Fruit fly (Drosophila melanogaster) whole organism, embryonic: ENCODE data around the gene CG5139.
A peak's percentile ranks its signal among the peaks of the same experiment; 100 is the strongest.

Experiments used
- BEAF-32 ChIP-seq: fragments of 200-800 bp; sonication (Bioruptor generic); optimal IDR thresholded peaks from 3 replicates; lab custom pipeline; 2017; ENCODE audit warnings: missing biosample characterization, missing genetic modification characterization, mild to moderate bottlenecking, moderate library complexity, missing genetic modification reagents
- Bgb ChIP-seq: fragments of 200-800 bp; sonication (Bioruptor generic); IDR thresholded peaks from 2 replicates; pipeline ENCODE4 v1.3.6; 2022; ENCODE audit warnings: missing biosample characterization, missing genetic modification characterization; ENCODE audit not compliant: partially characterized antibody
- BtbVII ChIP-seq: fragments of 200-800 bp; sonication (Bioruptor generic); optimal IDR thresholded peaks from 3 replicates; lab custom pipeline; 2017; ENCODE audit warnings: missing biosample characterization, mild to moderate bottlenecking, missing genetic modification characterization
- CG10462 ChIP-seq: fragments of 200-800 bp; sonication (Bioruptor generic); optimal IDR thresholded peaks from 2 replicates; lab custom pipeline; 2016; ENCODE audit warnings: missing biosample characterization, missing genetic modification characterization
- CG10543 ChIP-seq: fragments of 200-800 bp; sonication (Bioruptor generic); optimal IDR thresholded peaks from 3 replicates; lab custom pipeline; 2017; ENCODE audit warnings: missing biosample characterization, mild to moderate bottlenecking, missing genetic modification characterization, moderate library complexity
- CG15514 ChIP-seq: fragments of 200-800 bp; sonication (Bioruptor generic); optimal IDR thresholded peaks from 3 replicates; lab custom pipeline; 2017; ENCODE audit warnings: missing biosample characterization, missing genetic modification characterization, mild to moderate bottlenecking, moderate library complexity, missing genetic modification reagents
- CG2116 ChIP-seq: fragments of 200-800 bp; sonication (Bioruptor generic); optimal IDR thresholded peaks from 3 replicates; lab custom pipeline; 2018; ENCODE audit warnings: missing biosample characterization, mild to moderate bottlenecking, missing genetic modification characterization
- CG3065 ChIP-seq: fragments of 200-800 bp; sonication (Bioruptor generic); optimal IDR thresholded peaks from 2 replicates; lab custom pipeline; 2016; ENCODE audit warnings: missing biosample characterization, missing genetic modification characterization
- CG34224 ChIP-seq: fragments of 200-800 bp; sonication (Bioruptor generic); IDR thresholded peaks from 3 replicates; pipeline ENCODE4 v1.3.6; 2022; ENCODE audit warnings: missing biosample characterization, missing genetic modification characterization; ENCODE audit not compliant: partially characterized antibody
- CG4730 ChIP-seq: fragments of 200-800 bp; sonication (Bioruptor generic); IDR thresholded peaks from 2 replicates; pipeline ENCODE4 v1.3.6; 2022; ENCODE audit warnings: missing biosample characterization, missing genetic modification characterization
- CG4820 ChIP-seq: fragments of 200-800 bp; sonication (Bioruptor generic); optimal IDR thresholded peaks from 3 replicates; lab custom pipeline; 2016; ENCODE audit warnings: missing biosample characterization, missing genetic modification characterization
- CG6654 ChIP-seq: fragments of 200-800 bp; sonication (Bioruptor generic); optimal IDR thresholded peaks from 2 replicates; lab custom pipeline; 2017; ENCODE audit warnings: missing biosample characterization, mild to moderate bottlenecking, missing genetic modification characterization
- CG6791 ChIP-seq: fragments of 200-800 bp; sonication (Bioruptor generic); IDR thresholded peaks from 3 replicates; pipeline ENCODE4 v1.3.6; 2022; ENCODE audit warnings: missing biosample characterization, missing genetic modification characterization; ENCODE audit not compliant: partially characterized antibody
- CoRest ChIP-seq: fragments of 200-800 bp; sonication (Bioruptor generic); optimal IDR thresholded peaks from 3 replicates; lab custom pipeline; 2018; ENCODE audit warnings: missing biosample characterization, mild to moderate bottlenecking, missing genetic modification characterization, moderate library complexity
- Doc3 ChIP-seq: fragments of 200-800 bp; sonication (Bioruptor generic); IDR thresholded peaks from 3 replicates; pipeline ENCODE4 v1.3.6; 2022; ENCODE audit warnings: missing biosample characterization, missing genetic modification characterization; ENCODE audit not compliant: partially characterized antibody
- Dp ChIP-seq: fragments of 200-800 bp; sonication (Bioruptor generic); optimal IDR thresholded peaks from 2 replicates; lab custom pipeline; 2018; ENCODE audit warnings: missing biosample characterization, mild to moderate bottlenecking, missing genetic modification characterization, moderate library complexity
- Dref ChIP-seq: fragments of 200-800 bp; sonication (Bioruptor generic); IDR thresholded peaks from 2 replicates; pipeline ENCODE4 v1.3.6; 2022; ENCODE audit warnings: missing biosample characterization, missing genetic modification characterization
- E2f2 ChIP-seq: fragments of 200-800 bp; sonication (Bioruptor generic); IDR thresholded peaks from 2 replicates; pipeline ENCODE4 v1.3.6; 2022; ENCODE audit warnings: missing biosample characterization, missing genetic modification characterization
- Ets65A ChIP-seq: fragments of 200-800 bp; sonication (Bioruptor generic); peaks from one replicate; lab custom pipeline; 2016; ENCODE audit warnings: missing biosample characterization, missing genetic modification characterization
- Fer2 ChIP-seq: fragments of 200-800 bp; sonication (Bioruptor generic); optimal IDR thresholded peaks from 2 replicates; lab custom pipeline; 2018; ENCODE audit warnings: missing biosample characterization, mild to moderate bottlenecking, missing genetic modification characterization, moderate library complexity
- HLHmδ ChIP-seq: fragments of 200-800 bp; sonication (Bioruptor generic); optimal IDR thresholded peaks from 2 replicates; lab custom pipeline; 2018; ENCODE audit warnings: missing biosample characterization, mild to moderate bottlenecking, missing genetic modification characterization, moderate library complexity
- Hey ChIP-seq: fragments of 200-800 bp; sonication (Bioruptor generic); optimal IDR thresholded peaks from 3 replicates; lab custom pipeline; 2018; ENCODE audit warnings: missing biosample characterization, mild to moderate bottlenecking, missing genetic modification characterization
- Meics ChIP-seq: fragments of 200-800 bp; sonication (Bioruptor generic); optimal IDR thresholded peaks from 2 replicates; lab custom pipeline; 2017; ENCODE audit warnings: missing biosample characterization, mild to moderate bottlenecking, missing genetic modification characterization
- NFAT ChIP-seq: fragments of 200-800 bp; sonication (Bioruptor generic); IDR thresholded peaks from 2 replicates; pipeline ENCODE4 v1.3.6; 2022; ENCODE audit warnings: missing biosample characterization, missing genetic modification characterization
- Opbp ChIP-seq: fragments of 200-800 bp; sonication (Bioruptor generic); IDR thresholded peaks from 3 replicates; pipeline ENCODE4 v1.3.6; 2022; ENCODE audit warnings: missing biosample characterization, missing genetic modification characterization; ENCODE audit not compliant: partially characterized antibody
- Sin3A ChIP-seq: fragments of >200 bp; optimal IDR thresholded peaks from 2 replicates; lab custom pipeline; 2018
- Stat92E ChIP-seq, 3 experiments: fragments of >200 bp in 2 of 3; fragments of 200-800 bp in 1 of 3; sonication (Bioruptor generic) in 1 of 3; optimal IDR thresholded peaks; 2 replicates each; lab custom pipeline; 2017 to 2019; ENCODE audit warnings: missing biosample characterization in 3 of 3, missing genetic modification characterization in 3 of 3, mild to moderate bottlenecking in 1 of 3, moderate library complexity in 1 of 3
- YL-1 ChIP-seq: fragments of 200-800 bp; sonication (Bioruptor generic); optimal IDR thresholded peaks from 3 replicates; lab custom pipeline; 2017; ENCODE audit warnings: missing biosample characterization, mild to moderate bottlenecking, missing genetic modification characterization
- aop ChIP-seq: fragments of 200-800 bp; sonication (Bioruptor generic); IDR thresholded peaks from 2 replicates; pipeline ENCODE4 v1.3.6; 2022; ENCODE audit warnings: missing biosample characterization, missing genetic modification characterization
- ase ChIP-seq: fragments of 200-800 bp; sonication (Bioruptor generic); IDR thresholded peaks from 3 replicates; pipeline ENCODE4 v1.3.6; 2022; ENCODE audit warnings: missing biosample characterization, missing genetic modification characterization
- ash1 ChIP-seq: fragments of 200-800 bp; sonication (Bioruptor generic); optimal IDR thresholded peaks from 2 replicates; lab custom pipeline; 2018; ENCODE audit warnings: missing biosample characterization, mild to moderate bottlenecking, missing genetic modification characterization
- bbx ChIP-seq: fragments of 200-800 bp; sonication (Bioruptor generic); IDR thresholded peaks from 2 replicates; pipeline ENCODE4 v1.3.6; 2022; ENCODE audit warnings: missing biosample characterization, missing genetic modification characterization; ENCODE audit not compliant: partially characterized antibody
- en ChIP-seq: fragments of 200-800 bp; sonication (Bioruptor generic); optimal IDR thresholded peaks from 2 replicates; lab custom pipeline; 2016; ENCODE audit warnings: missing biosample characterization, missing genetic modification characterization
- esg ChIP-seq: fragments of 200-800 bp; sonication (Bioruptor generic); conservative IDR thresholded peaks from 2 replicates; pipeline ENCODE4 v1.3.6; 2022; ENCODE audit warnings: missing biosample characterization, missing genetic modification characterization
- eve ChIP-seq, 2 experiments: fragments of >200 bp; optimal IDR thresholded peaks; 2 replicates each; lab custom pipeline; 2017; ENCODE audit warnings: missing biosample characterization in 2 of 2, missing genetic modification characterization in 2 of 2
- exex ChIP-seq: fragments of 200-800 bp; sonication (Bioruptor generic); optimal IDR thresholded peaks from 4 replicates; lab custom pipeline; 2018; ENCODE audit warnings: missing biosample characterization, mild to moderate bottlenecking, missing genetic modification characterization, moderate library complexity
- gcm ChIP-seq: fragments of 200-800 bp; sonication (Bioruptor generic); optimal IDR thresholded peaks from 2 replicates; lab custom pipeline; 2019; ENCODE audit warnings: missing biosample characterization, mild to moderate bottlenecking, missing genetic modification characterization, moderate library complexity
- gt ChIP-seq: fragments of 200-800 bp; sonication (Bioruptor generic); IDR thresholded peaks from 2 replicates; pipeline ENCODE4 v1.3.6; 2022; ENCODE audit warnings: missing biosample characterization, missing genetic modification characterization
- ham ChIP-seq: fragments of 200-800 bp; sonication (Bioruptor generic); IDR thresholded peaks from 2 replicates; pipeline ENCODE4 v1.3.6; 2022; ENCODE audit warnings: missing biosample characterization, missing genetic modification characterization
- hbn ChIP-seq: fragments of 200-800 bp; sonication (Bioruptor generic); IDR thresholded peaks from 2 replicates; pipeline ENCODE4 v1.3.6; 2022; ENCODE audit warnings: missing biosample characterization, missing genetic modification characterization; ENCODE audit not compliant: partially characterized antibody
- lov ChIP-seq, 2 experiments: fragments of 200-800 bp in 1 of 2; fragments of >200 bp in 1 of 2; sonication (Bioruptor generic) in 1 of 2; IDR thresholded peaks in 1 of 2; optimal IDR thresholded peaks in 1 of 2; 2 replicates in 1 of 2; 3 replicates in 1 of 2; pipeline versions ENCODE4 v1.3.6 to Lab custom; 2017 to 2022; ENCODE audit warnings: missing biosample characterization in 1 of 2, missing genetic modification characterization in 1 of 2
- pita ChIP-seq: fragments of 200-800 bp; sonication (Bioruptor generic); optimal IDR thresholded peaks from 2 replicates; lab custom pipeline; 2017; ENCODE audit warnings: missing biosample characterization, mild to moderate bottlenecking, missing genetic modification characterization
- pzg ChIP-seq: fragments of 200-800 bp; sonication (Bioruptor generic); optimal IDR thresholded peaks from 3 replicates; lab custom pipeline; 2018; ENCODE audit warnings: missing biosample characterization, mild to moderate bottlenecking, missing genetic modification characterization, moderate library complexity
- sna ChIP-seq: fragments of 200-800 bp; sonication (Bioruptor generic); IDR thresholded peaks from 2 replicates; pipeline ENCODE4 v1.3.6; 2022; ENCODE audit warnings: missing biosample characterization, missing genetic modification characterization; ENCODE audit not compliant: partially characterized antibody
- stwl ChIP-seq: fragments of 200-800 bp; sonication (Bioruptor generic); optimal IDR thresholded peaks from 3 replicates; lab custom pipeline; 2018; ENCODE audit warnings: missing biosample characterization, mild to moderate bottlenecking, missing genetic modification characterization, moderate library complexity
- tio ChIP-seq: fragments of 200-800 bp; sonication (Bioruptor generic); optimal IDR thresholded peaks from 2 replicates; lab custom pipeline; 2017; ENCODE audit warnings: missing biosample characterization, missing genetic modification characterization, inconsistent platforms
- tx ChIP-seq: fragments of 200-800 bp; sonication (Bioruptor generic); optimal IDR thresholded peaks from 2 replicates; lab custom pipeline; 2016; ENCODE audit warnings: missing biosample characterization, missing genetic modification characterization
- zf30C ChIP-seq: fragments of 200-800 bp; sonication (Bioruptor generic); optimal IDR thresholded peaks from 3 replicates; lab custom pipeline; 2018; ENCODE audit warnings: missing biosample characterization, mild to moderate bottlenecking, missing genetic modification characterization

Gene CG5139

dm6 chr2L:1183799-1184198, 15.3 kb downstream of the CG5139 start, which contains the start of the genes CG5126 and Tgt (continued):
- TF ChIP-seq CG15514 = peak; percentile 79

dm6 chr2L:1177522-1177921, 21.5 kb downstream of the CG5139 start, which contains the start of gene CG4896:
Gene CG4896 (plus strand): TSS chr2L:1177690.
- TF ChIP-seq aop (GFP tag; lab: Robert Waterston, UW) (no peak), esg (no peak), CG3065 (GFP tag; lab: Kevin White, UChicago) (no peak), CG10462 (GFP tag; lab: Kevin White, UChicago) (no peak), CG4820 (GFP tag; lab: Kevin White, UChicago) (no peak), Fer2 (tag; lab: Kevin White, UChicago) (no peak), hbn (GFP tag; lab: Robert Waterston, UW) (peak; percentile 36; the same call in 1 of the 2 replicates), gt (GFP tag; lab: Robert Waterston, UW) (no peak), bbx (peak; percentile 82), CG10543 (GFP tag; lab: Kevin White, UChicago) (no peak), CoRest (tag; lab: Kevin White, UChicago) (peak; percentile 29), exex (tag; lab: Kevin White, UChicago) (no peak), CG2116 (GFP tag; lab: Kevin White, UChicago) (peak; percentile 57), Sin3A (lab: Kevin White, UChicago) (peak; percentile 29), Doc3 (GFP tag; lab: Robert Waterston, UW) (peak; percentile 40; the same call in 1 of the 3 replicates), ase (GFP tag; lab: Robert Waterston, UW) (no peak), Ets65A (GFP tag; lab: Kevin White, UChicago) (no peak), YL-1 (GFP tag; lab: Kevin White, UChicago) (peak; percentile 83), Bgb (peak; percentile 80), ham (GFP tag; lab: Robert Waterston, UW) (no peak), CG4730 (GFP tag; lab: Robert Waterston, UW) (no peak), tx (GFP tag; lab: Kevin White, UChicago) (no peak), pzg (peak; percentile 81), Stat92E (GFP tag; optimal IDR thresholded peaks at IDR 0.05; lab: Kevin White, UChicago) (no peak), CG34224 (GFP tag; lab: Robert Waterston, UW) (peak; percentile 71), HLHmδ (GFP tag; lab: Kevin White, UChicago) (no peak), Dref (GFP tag; lab: Robert Waterston, UW) (peak; percentile 94), CG6654 (no peak), Opbp (peak; percentile 83), en (no peak), zf30C (GFP tag; lab: Kevin White, UChicago) (no peak), E2f2 (GFP tag; lab: Robert Waterston, UW) (peak; percentile 68), sna (GFP tag; lab: Robert Waterston, UW) (0 out of 2 replicates have a peak, but pooled peaks have one; percentile 48), stwl (peak; percentile 82), NFAT (no peak), eve (GFP tag; optimal IDR thresholded peaks at IDR 0.05; lab: Kevin White, UChicago) (no peak), Hey (tag; lab: Kevin White, UChicago) (no peak), BtbVII (GFP tag; lab: Kevin White, UChicago) (no peak), tio (no peak), Dp (GFP tag; lab: Kevin White, UChicago) (peak; percentile 65), BEAF-32 (GFP tag; lab: Kevin White, UChicago) (peak; percentile 66), lov (optimal IDR thresholded peaks at IDR 0.05; lab: Kevin White, UChicago) (no peak), lov (GFP tag; IDR thresholded peaks at IDR 0.05; lab: Robert Waterston, UW) (no peak), pita (GFP tag; lab: Kevin White, UChicago) (no peak), ash1 (GFP tag; lab: Kevin White, UChicago) (no peak), CG6791 (peak; percentile 69), Meics (GFP tag; lab: Kevin White, UChicago) (no peak), gcm (GFP tag; lab: Kevin White, UChicago) (no peak)
